Worm (Caenorhabditis elegans) whole organism, late embryonic: ENCODE results near the gene got-2.2.

Experiments
- K09A11.1 ChIP-seq: sonication (generic microtip); optimal IDR thresholded peaks from 2 replicates; lab custom pipeline; 2017; ENCODE audit warnings: antibody characterized with exemption, mild to moderate bottlenecking, missing genetic modification characterization, missing compliant biosample characterization; ENCODE audit not compliant: insufficient read depth
- Y22D7AL.16 ChIP-seq: sonication (generic microtip); optimal IDR thresholded peaks from 2 replicates; lab custom pipeline; 2016; ENCODE audit warnings: missing genetic modification characterization, missing compliant biosample characterization
- ama-1 ChIP-seq: fragments of 150-350 bp; optimal IDR thresholded peaks from 2 replicates; lab custom pipeline; 2014
- ceh-14 ChIP-seq: sonication (generic microtip); optimal IDR thresholded peaks from 2 replicates; lab custom pipeline; 2016; ENCODE audit warnings: missing genotype, missing genetic modification characterization, missing compliant biosample characterization
- ceh-22 ChIP-seq: sonication (generic microtip); optimal IDR thresholded peaks from 2 replicates; lab custom pipeline; 2017; ENCODE audit warnings: missing biosample characterization, missing genetic modification characterization
- ceh-9 ChIP-seq: sonication (generic microtip); optimal IDR thresholded peaks from 2 replicates; lab custom pipeline; 2016; ENCODE audit warnings: mild to moderate bottlenecking, missing genetic modification characterization, inconsistent platforms, missing compliant biosample characterization
- dmd-4 ChIP-seq: sonication (generic microtip); optimal IDR thresholded peaks from 2 replicates; lab custom pipeline; 2016; ENCODE audit warnings: borderline replicate concordance, missing genetic modification characterization, missing compliant biosample characterization
- elt-2 ChIP-seq: sonication (generic microtip); optimal IDR thresholded peaks from 2 replicates; lab custom pipeline; 2016; ENCODE audit warnings: missing genetic modification reagents, missing genetic modification characterization, missing compliant biosample characterization
- fkh-10 ChIP-seq: fragments of 150-350 bp; optimal IDR thresholded peaks from 2 replicates; lab custom pipeline; 2014; ENCODE audit warnings: missing biosample characterization, missing genetic modification reagents, missing genetic modification characterization
- hlh-30 ChIP-seq: sonication (generic microtip); optimal IDR thresholded peaks from 2 replicates; lab custom pipeline; 2017; ENCODE audit warnings: antibody characterized with exemption, missing genetic modification characterization, missing compliant biosample characterization; ENCODE audit not compliant: insufficient read depth
- nfya-1 ChIP-seq: sonication (generic microtip); optimal IDR thresholded peaks from 2 replicates; lab custom pipeline; 2017; ENCODE audit warnings: missing genetic modification characterization, mild to moderate bottlenecking, missing compliant biosample characterization, antibody characterized with exemption, moderate library complexity
- tbx-2 ChIP-seq: sonication (generic microtip); optimal IDR thresholded peaks from 2 replicates; lab custom pipeline; 2016; ENCODE audit warnings: missing genetic modification characterization, missing compliant biosample characterization
- unc-42 ChIP-seq: sonication (generic microtip); optimal IDR thresholded peaks from 2 replicates; lab custom pipeline; 2016; ENCODE audit warnings: missing genotype, missing genetic modification characterization, missing compliant biosample characterization

DNA sequence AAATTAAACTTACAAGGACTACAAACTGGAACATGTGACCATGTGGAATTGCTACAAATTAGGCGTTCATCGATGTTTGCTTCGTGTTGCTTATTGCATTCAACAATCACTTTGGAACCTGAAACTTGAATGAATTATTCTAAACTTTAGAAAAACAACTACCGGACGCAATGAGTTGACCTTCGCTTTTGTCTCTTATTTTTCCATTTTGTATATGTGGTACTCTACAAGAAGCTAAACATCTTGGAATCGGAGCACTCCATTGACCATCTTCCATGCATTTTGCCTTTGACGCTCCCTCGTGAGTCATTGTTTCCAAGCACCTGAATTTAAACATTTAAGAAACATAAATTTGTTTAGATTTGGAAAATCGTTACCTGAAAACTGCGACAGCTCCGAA is 48.3 kb downstream of the got-2.2 start:
- TF ChIP-seq ceh-14 (tag; lab: Kevin White, UChicago) (no peak), ama-1 (lab: Kevin White, UChicago) (no peak), hlh-30 (no peak), fkh-10 (no peak), Y22D7AL.16 (tag; lab: Kevin White, UChicago) (no peak), elt-2 (tag; lab: Kevin White, UChicago) (no peak), K09A11.1 (tag; lab: Kevin White, UChicago) (no peak), ceh-22 (tag; lab: Kevin White, UChicago) (no peak), dmd-4 (tag; lab: Kevin White, UChicago) (no peak), unc-42 (no peak), nfya-1 (tag; lab: Kevin White, UChicago) (no peak), tbx-2 (no peak), ceh-9 (tag; lab: Kevin White, UChicago) (no peak)
